Worm (Caenorhabditis elegans): ENCODE measurements around the gene irld-22.

DNA sequence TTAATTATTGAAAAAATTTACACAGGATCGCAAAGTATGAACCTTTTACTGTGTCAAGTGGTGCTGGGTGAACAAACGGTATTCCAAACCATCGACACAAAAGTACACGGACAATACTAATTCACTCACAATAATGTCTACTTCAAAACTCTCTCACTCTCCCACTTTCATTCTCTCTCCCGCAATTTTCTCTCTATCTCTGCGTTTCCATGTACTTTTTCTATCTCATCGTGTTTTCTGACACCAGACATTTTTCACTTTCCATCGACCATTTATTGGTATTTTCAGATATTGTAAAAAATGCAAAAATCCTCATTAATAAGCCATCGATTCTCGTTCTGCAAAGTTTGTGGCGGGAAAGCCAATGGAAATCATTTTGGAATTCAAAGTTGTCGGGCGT, 5.8 kb upstream of the irld-22 start, which contains the start of gene nhr-156:
- no peak for TF ChIP-seq dpff-1 (tag; optimal IDR thresholded peaks at IDR 0.05)
- TF ChIP-seq ama-1 (optimal IDR thresholded peaks at IDR 0.05) = no peak
- TF ChIP-seq ama-1 (GFP tag; optimal IDR thresholded peaks at IDR 0.05) = no peak
- no peak for TF ChIP-seq nhr-179 (tag; optimal IDR thresholded peaks at IDR 0.05)
- TF ChIP-seq F49E8.2 (tag; optimal IDR thresholded peaks at IDR 0.05; ENCODE audit: insufficient read depth) = no peak
- TF ChIP-seq unc-130 (GFP tag; optimal IDR thresholded peaks at IDR 0.05) = no peak
- no peak for TF ChIP-seq T26A5.8 (tag; optimal IDR thresholded peaks at IDR 0.05)
- TF ChIP-seq attf-5 (GFP tag; optimal IDR thresholded peaks at IDR 0.05) = no peak
- TF ChIP-seq ccch-3 (GFP tag; optimal IDR thresholded peaks at IDR 0.05) = no peak

Measured in whole organism, young adult.